Fruit fly (Drosophila melanogaster) whole organism, embryonic: ENCODE measurements around the gene CG43867.

Source experiments
- Ada2b ChIP-seq: fragments of 200-800 bp; sonication (Bioruptor generic); IDR thresholded peaks from 2 replicates; pipeline ENCODE4 v1.3.6; 2022; ENCODE audit warnings: missing biosample characterization, missing genetic modification characterization
- CG10565 ChIP-seq: fragments of 200-800 bp; sonication (Bioruptor generic); optimal IDR thresholded peaks from 3 replicates; lab custom pipeline; 2016; ENCODE audit warnings: missing biosample characterization, mild to moderate bottlenecking, missing genetic modification characterization
- CG10654 ChIP-seq: fragments of 200-800 bp; sonication (Bioruptor generic); optimal IDR thresholded peaks from 2 replicates; lab custom pipeline; 2016; ENCODE audit warnings: missing biosample characterization, missing genetic modification characterization
- CG10959 ChIP-seq: fragments of 200-800 bp; sonication (Bioruptor generic); IDR thresholded peaks from 2 replicates; pipeline ENCODE4 v1.3.6; 2022; ENCODE audit warnings: missing biosample characterization, missing genetic modification characterization
- CG12744 ChIP-seq: fragments of 200-800 bp; sonication (Bioruptor generic); optimal IDR thresholded peaks from 2 replicates; lab custom pipeline; 2016; ENCODE audit warnings: missing biosample characterization, missing genetic modification characterization
- CG12769 ChIP-seq: fragments of 200-800 bp; sonication (Bioruptor generic); optimal IDR thresholded peaks from 2 replicates; lab custom pipeline; 2019; ENCODE audit warnings: missing biosample characterization, mild to moderate bottlenecking, missing genetic modification characterization, moderate library complexity
- CG16863 ChIP-seq: fragments of 200-800 bp; sonication (Bioruptor generic); optimal IDR thresholded peaks from 3 replicates; lab custom pipeline; 2016; ENCODE audit warnings: missing biosample characterization, missing genetic modification characterization
- CG17359 ChIP-seq: fragments of 200-800 bp; sonication (Bioruptor generic); optimal IDR thresholded peaks from 3 replicates; lab custom pipeline; 2018; ENCODE audit warnings: missing biosample characterization, mild to moderate bottlenecking, missing genetic modification characterization, moderate library complexity
- CG17802 ChIP-seq: fragments of 200-800 bp; sonication (Bioruptor generic); optimal IDR thresholded peaks from 2 replicates; lab custom pipeline; 2018; ENCODE audit warnings: missing biosample characterization, mild to moderate bottlenecking, missing genetic modification characterization, moderate library complexity
- CG17912 ChIP-seq: fragments of 200-800 bp; sonication (Bioruptor generic); optimal IDR thresholded peaks from 2 replicates; lab custom pipeline; 2018; ENCODE audit warnings: missing biosample characterization, mild to moderate bottlenecking, missing genetic modification characterization
- CG2199 ChIP-seq: fragments of 200-800 bp; sonication (Bioruptor generic); IDR thresholded peaks from 3 replicates; pipeline ENCODE4 v1.3.6; 2022; ENCODE audit warnings: missing biosample characterization, missing genetic modification characterization
- CG6654 ChIP-seq: fragments of 200-800 bp; sonication (Bioruptor generic); optimal IDR thresholded peaks from 2 replicates; lab custom pipeline; 2017; ENCODE audit warnings: missing biosample characterization, mild to moderate bottlenecking, missing genetic modification characterization
- CG7963 ChIP-seq: fragments of 200-800 bp; sonication (Bioruptor generic); IDR thresholded peaks from 3 replicates; pipeline ENCODE4 v1.3.6; 2022; ENCODE audit warnings: missing biosample characterization, missing genetic modification characterization; ENCODE audit not compliant: partially characterized antibody
- CTCF ChIP-seq: fragments of 200-800 bp; sonication (Bioruptor generic); optimal IDR thresholded peaks from 2 replicates; lab custom pipeline; 2017; ENCODE audit warnings: missing biosample characterization, mild to moderate bottlenecking, missing genetic modification characterization, moderate library complexity
- CoRest ChIP-seq: fragments of 200-800 bp; sonication (Bioruptor generic); optimal IDR thresholded peaks from 3 replicates; lab custom pipeline; 2018; ENCODE audit warnings: missing biosample characterization, mild to moderate bottlenecking, missing genetic modification characterization, moderate library complexity
- D ChIP-seq, 2 experiments: fragments of 200-800 bp in 1 of 2; fragments of >200 bp in 1 of 2; sonication (Bioruptor generic) in 1 of 2; optimal IDR thresholded peaks; 2 replicates in 1 of 2; 3 replicates in 1 of 2; lab custom pipeline; 2017; ENCODE audit warnings: mild to moderate bottlenecking in 1 of 2, missing biosample characterization in 1 of 2, missing genetic modification characterization in 1 of 2, missing genetic modification reagents in 1 of 2
- D19A ChIP-seq: fragments of 200-800 bp; optimal IDR thresholded peaks from 3 replicates; lab custom pipeline; 2019; ENCODE audit warnings: missing biosample characterization, mild to moderate bottlenecking, missing genetic modification characterization, moderate library complexity
- Drgx ChIP-seq: fragments of 200-800 bp; sonication (Bioruptor generic); IDR thresholded peaks from 2 replicates; pipeline ENCODE4 v1.3.6; 2022; ENCODE audit warnings: missing biosample characterization, missing genetic modification characterization
- Fer1 ChIP-seq: fragments of 200-800 bp; sonication (Bioruptor generic); optimal IDR thresholded peaks from 2 replicates; lab custom pipeline; 2017; ENCODE audit warnings: missing biosample characterization, mild to moderate bottlenecking, missing genetic modification characterization
- NK7.1 ChIP-seq: fragments of 200-800 bp; sonication (Bioruptor generic); optimal IDR thresholded peaks from 3 replicates; lab custom pipeline; 2016; ENCODE audit warnings: missing biosample characterization, missing genetic modification characterization
- Neu2 ChIP-seq: fragments of 200-800 bp; sonication (Bioruptor generic); optimal IDR thresholded peaks from 3 replicates; lab custom pipeline; 2016; ENCODE audit warnings: missing biosample characterization, missing genetic modification characterization, borderline replicate concordance
- Nf-YA ChIP-seq: fragments of 200-800 bp; sonication (Bioruptor generic); IDR thresholded peaks from 2 replicates; pipeline ENCODE4 v1.3.6; 2022; ENCODE audit warnings: missing biosample characterization, missing genetic modification characterization
- PHDP ChIP-seq: fragments of 200-800 bp; sonication (Bioruptor generic); optimal IDR thresholded peaks from 3 replicates; lab custom pipeline; 2018; ENCODE audit warnings: missing biosample characterization, mild to moderate bottlenecking, missing genetic modification characterization, moderate library complexity
- Ravus ChIP-seq: fragments of 200-800 bp; sonication (Bioruptor generic); IDR thresholded peaks from 2 replicates; pipeline ENCODE4 v1.3.6; 2022; ENCODE audit warnings: missing biosample characterization, missing genetic modification characterization
- Vsx1 ChIP-seq: fragments of 200-800 bp; sonication (Bioruptor generic); optimal IDR thresholded peaks from 2 replicates; lab custom pipeline; 2017; ENCODE audit warnings: missing biosample characterization, mild to moderate bottlenecking, missing genetic modification characterization, missing genetic modification reagents
- abd-A ChIP-seq: fragments of 200-800 bp; sonication (Bioruptor generic); optimal IDR thresholded peaks from 3 replicates; lab custom pipeline; 2019; ENCODE audit warnings: missing biosample characterization, mild to moderate bottlenecking, missing genetic modification characterization, moderate library complexity
- chinmo ChIP-seq: fragments of 200-800 bp; sonication (Bioruptor generic); IDR thresholded peaks from 4 replicates; pipeline ENCODE4 v1.3.6; 2022; ENCODE audit warnings: missing biosample characterization, missing genetic modification characterization; ENCODE audit not compliant: partially characterized antibody
- crol ChIP-seq: fragments of 200-800 bp; sonication (Bioruptor generic); IDR thresholded peaks from 2 replicates; pipeline ENCODE4 v1.3.6; 2022; ENCODE audit warnings: missing biosample characterization, missing genetic modification characterization
- emc ChIP-seq: fragments of 200-800 bp; sonication (Bioruptor generic); optimal IDR thresholded peaks from 2 replicates; lab custom pipeline; 2016; ENCODE audit warnings: missing biosample characterization, missing genetic modification characterization
- fd102C ChIP-seq: fragments of 200-800 bp; sonication (Bioruptor generic); optimal IDR thresholded peaks from 2 replicates; lab custom pipeline; 2018; ENCODE audit warnings: missing biosample characterization, mild to moderate bottlenecking, missing genetic modification characterization, moderate library complexity
- fu2 ChIP-seq: fragments of 200-800 bp; sonication (Bioruptor generic); optimal IDR thresholded peaks from 2 replicates; lab custom pipeline; 2016; ENCODE audit warnings: missing biosample characterization, missing genetic modification characterization
- gro ChIP-seq: fragments of 200-800 bp; sonication (Bioruptor generic); optimal IDR thresholded peaks from 2 replicates; lab custom pipeline; 2016; ENCODE audit warnings: missing biosample characterization, missing genetic modification characterization
- hbn ChIP-seq: fragments of 200-800 bp; sonication (Bioruptor generic); IDR thresholded peaks from 2 replicates; pipeline ENCODE4 v1.3.6; 2022; ENCODE audit warnings: missing biosample characterization, missing genetic modification characterization; ENCODE audit not compliant: partially characterized antibody
- kni ChIP-seq: fragments of 200-800 bp; sonication (Bioruptor generic); optimal IDR thresholded peaks from 3 replicates; lab custom pipeline; 2017; ENCODE audit warnings: mild to moderate bottlenecking, missing biosample characterization, missing genetic modification reagents, missing genetic modification characterization
- nerfin-2 ChIP-seq: fragments of 200-800 bp; sonication (Bioruptor generic); IDR thresholded peaks from 2 replicates; pipeline ENCODE4 v1.3.6; 2022; ENCODE audit warnings: missing biosample characterization, missing genetic modification characterization; ENCODE audit not compliant: partially characterized antibody
- nom ChIP-seq: fragments of 200-800 bp; sonication (Bioruptor generic); optimal IDR thresholded peaks from 2 replicates; lab custom pipeline; 2017; ENCODE audit warnings: missing biosample characterization, missing genetic modification characterization, mild to moderate bottlenecking, moderate library complexity, missing genetic modification reagents
- pfk ChIP-seq: fragments of 200-800 bp; sonication (Bioruptor generic); optimal IDR thresholded peaks from 2 replicates; lab custom pipeline; 2018; ENCODE audit warnings: missing biosample characterization, mild to moderate bottlenecking, missing genetic modification characterization, moderate library complexity
- sd ChIP-seq: fragments of 200-800 bp; sonication (Bioruptor generic); optimal IDR thresholded peaks from 3 replicates; lab custom pipeline; 2018; ENCODE audit warnings: missing biosample characterization, mild to moderate bottlenecking, missing genetic modification characterization, moderate library complexity
- vvl ChIP-seq: fragments of 200-800 bp; sonication (Bioruptor generic); IDR thresholded peaks from 2 replicates; pipeline ENCODE4 v1.3.6; 2022; ENCODE audit warnings: missing biosample characterization, missing genetic modification characterization
- wek ChIP-seq: fragments of 200-800 bp; sonication (Bioruptor generic); optimal IDR thresholded peaks from 3 replicates; lab custom pipeline; 2018; ENCODE audit warnings: missing biosample characterization, mild to moderate bottlenecking, missing genetic modification characterization, moderate library complexity
- z ChIP-seq: fragments of 200-800 bp; sonication (Bioruptor generic); IDR thresholded peaks from 3 replicates; pipeline ENCODE4 v1.3.6; 2022; ENCODE audit warnings: missing biosample characterization, missing genetic modification characterization

The CG43867 gene

DNA sequence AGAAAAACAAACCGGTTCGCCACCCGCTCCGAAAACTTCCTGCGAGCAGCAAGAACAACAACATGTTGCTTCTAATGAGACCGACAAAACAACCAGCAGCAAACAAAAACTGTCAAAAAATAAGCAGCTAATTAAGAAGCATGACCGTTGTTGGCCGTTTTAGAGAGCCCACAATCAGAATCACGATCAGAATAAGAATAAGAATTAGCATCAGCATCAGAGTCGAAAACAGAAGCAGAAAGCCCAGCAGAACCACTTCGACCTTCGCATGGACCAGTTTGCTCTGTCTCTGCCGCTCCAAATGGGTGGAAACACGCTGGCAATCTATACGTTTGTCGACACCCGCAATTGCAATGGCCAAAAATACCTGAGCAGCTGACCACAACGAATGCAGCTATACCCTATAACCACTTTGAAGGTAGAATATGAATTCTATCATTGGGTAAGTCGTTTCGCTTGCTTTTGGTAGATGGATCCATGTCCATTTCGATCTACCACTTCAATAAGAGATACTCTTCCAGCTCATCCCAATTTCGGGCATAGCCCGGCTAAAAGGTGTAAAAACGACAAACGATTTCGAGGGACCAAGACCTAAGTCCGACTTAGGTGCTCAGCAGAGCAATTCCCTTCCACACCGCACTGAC is 28.2 kb downstream of the CG43867 start:
- no peak for TF ChIP-seq pfk (GFP tag; lab: Kevin White, UChicago)
- no peak for TF ChIP-seq CG17912
- no peak for TF ChIP-seq PHDP (tag; lab: Kevin White, UChicago)
- TF ChIP-seq Ada2b (GFP tag; lab: Robert Waterston, UW), result no peak
- TF ChIP-seq abd-A, result peak; percentile 15
- TF ChIP-seq D19A (tag; lab: Kevin White, UChicago), result peak; percentile 55
- 0 out of 4 replicates have a peak, but pooled peaks have one; percentile 74 for TF ChIP-seq chinmo (GFP tag; lab: Robert Waterston, UW)
- TF ChIP-seq CG2199, result no peak
- TF ChIP-seq Fer1 (GFP tag; lab: Kevin White, UChicago), result no peak
- TF ChIP-seq CG12769 (tag; lab: Kevin White, UChicago), result peak; percentile 11
- peak; percentile 57 for TF ChIP-seq Vsx1 (GFP tag; lab: Kevin White, UChicago)
- TF ChIP-seq CG17359 (tag; lab: Kevin White, UChicago), result no peak
- TF ChIP-seq NK7.1, result no peak
- TF ChIP-seq CG10654, result no peak
- TF ChIP-seq CTCF (GFP tag; lab: Kevin White, UChicago), result no peak
- 0 out of 2 replicates have a peak, but pooled peaks have one; percentile 21 for TF ChIP-seq Drgx (GFP tag; lab: Robert Waterston, UW)
- no peak for TF ChIP-seq gro (GFP tag; lab: Kevin White, UChicago)
- no peak for TF ChIP-seq hbn (GFP tag; lab: Robert Waterston, UW)

DNA sequence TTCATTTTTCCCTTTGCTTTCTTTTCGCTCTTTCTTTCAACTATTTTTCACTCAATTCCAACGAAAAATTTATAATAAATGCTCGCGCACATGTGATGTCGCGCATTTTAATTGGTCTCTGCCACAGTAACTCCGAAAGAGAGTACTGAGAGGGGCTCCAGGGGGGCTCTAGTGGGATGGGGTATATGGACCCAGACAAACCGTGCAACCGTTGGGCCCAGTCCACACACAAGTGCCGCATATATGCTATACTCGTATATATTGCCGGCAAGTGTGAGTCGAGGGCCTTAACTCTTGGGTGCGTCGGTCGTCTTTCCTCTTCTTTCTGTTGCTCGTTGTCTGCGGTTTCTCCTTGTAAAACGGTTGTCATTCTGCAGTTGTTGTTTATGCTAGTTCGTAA is 29.4 kb downstream of the CG43867 start:
- TF ChIP-seq crol (GFP tag; lab: Robert Waterston, UW) (peak; percentile 63; the same call in 1 of the 2 replicates), nom (GFP tag; lab: Kevin White, UChicago) (peak; percentile 20), kni (GFP tag; lab: Kevin White, UChicago) (peak; percentile 64), sd (tag; lab: Kevin White, UChicago) (peak; percentile 2), Neu2 (no peak), vvl (GFP tag; lab: Robert Waterston, UW) (0 out of 2 replicates have a peak, but pooled peaks have one; percentile 16), z (GFP tag; lab: Robert Waterston, UW) (peak; percentile 79), D (optimal IDR thresholded peaks at IDR 0.05; lab: Kevin White, UChicago) (no peak), D (GFP tag; optimal IDR thresholded peaks at IDR 0.05; lab: Kevin White, UChicago) (no peak), CG17802 (tag; lab: Kevin White, UChicago) (peak; percentile 95)

DNA sequence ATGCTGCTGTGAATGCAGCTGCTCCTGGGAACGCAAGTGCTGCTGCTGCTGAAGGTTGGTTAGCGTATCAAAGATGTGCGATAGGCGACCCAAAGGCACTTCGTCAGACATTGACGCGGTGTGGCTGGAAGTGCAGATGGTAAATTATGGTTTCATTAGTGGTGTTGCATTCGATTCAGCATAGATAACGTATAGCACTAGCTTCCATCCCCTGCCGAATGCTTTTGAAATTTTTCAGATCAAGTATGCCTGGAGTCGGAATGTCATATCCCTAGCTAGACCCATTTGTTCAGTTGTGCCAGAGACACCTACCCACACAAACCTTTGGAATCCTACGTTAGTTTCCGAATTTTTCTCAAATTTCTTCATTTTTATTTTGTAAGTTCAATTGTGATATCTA is 33.6 kb downstream of the CG43867 start, which contains the start of gene CG11663:
TSS of gene CG11663 (plus strand) at position 301 of the 400 bp plus-strand sequence.
- no peak for TF ChIP-seq CG12744
- TF ChIP-seq wek (GFP tag; lab: Kevin White, UChicago), result no peak
- no peak for TF ChIP-seq CG7963 (GFP tag; lab: Robert Waterston, UW)
- no peak for TF ChIP-seq CoRest (tag; lab: Kevin White, UChicago)
- no peak for TF ChIP-seq Ravus (GFP tag; lab: Robert Waterston, UW)
- TF ChIP-seq CG6654 (GFP tag; lab: Kevin White, UChicago), result no peak
- no peak for TF ChIP-seq CG10959 (GFP tag; lab: Robert Waterston, UW)
- TF ChIP-seq Nf-YA (GFP tag; lab: Robert Waterston, UW), result no peak
- TF ChIP-seq nerfin-2 (GFP tag; lab: Robert Waterston, UW), result no peak
- TF ChIP-seq fu2, result no peak
- no peak for TF ChIP-seq CG16863
- TF ChIP-seq fd102C (GFP tag; lab: Kevin White, UChicago), result no peak
- TF ChIP-seq emc (GFP tag; lab: Kevin White, UChicago), result no peak
- TF ChIP-seq CG10565 (GFP tag; lab: Kevin White, UChicago), result no peak
